Worm (Caenorhabditis elegans) whole organism, young adult: ENCODE measurements around the gene prx-13.

Source experiments
- C06A6.2 ChIP-seq: fragments of 200-800 bp; sonication (Bioruptor generic); conservative IDR thresholded peaks from 2 replicates; pipeline ENCODE4 v1.3.6; 2022; ENCODE audit warnings: missing genetic modification characterization, missing compliant biosample characterization
- F22D6.2 ChIP-seq: sonication (generic microtip); optimal IDR thresholded peaks from 2 replicates; lab custom pipeline; 2016; ENCODE audit warnings: mild to moderate bottlenecking, missing genetic modification characterization, missing compliant biosample characterization
- F33H1.4 ChIP-seq: fragments of 200-800 bp; sonication (Bioruptor generic); IDR thresholded peaks from 2 replicates; pipeline ENCODE4 v1.3.6; 2022; ENCODE audit warnings: missing genetic modification reagents, missing genetic modification characterization, missing compliant biosample characterization
- F57C9.4 ChIP-seq: sonication (generic microtip); optimal IDR thresholded peaks from 2 replicates; lab custom pipeline; 2017; ENCODE audit warnings: mild to moderate bottlenecking, missing genetic modification characterization, missing compliant biosample characterization
- K11D2.4 ChIP-seq: fragments of 200-800 bp; sonication (Bioruptor generic); IDR thresholded peaks from 2 replicates; pipeline ENCODE4 v1.3.6; 2022; ENCODE audit warnings: missing genetic modification reagents, missing genetic modification characterization, missing compliant biosample characterization
- T07F8.4 ChIP-seq: sonication (generic microtip); optimal IDR thresholded peaks from 2 replicates; lab custom pipeline; 2016; ENCODE audit warnings: mild to moderate bottlenecking, missing genetic modification characterization, moderate library complexity, missing compliant biosample characterization
- Y56A3A.18 ChIP-seq: fragments of 200-800 bp; sonication (Bioruptor generic); IDR thresholded peaks from 2 replicates; pipeline ENCODE4 v1.3.6; 2022; ENCODE audit warnings: missing genetic modification reagents, missing genetic modification characterization, missing compliant biosample characterization
- Y67H2A.10 ChIP-seq: fragments of 200-800 bp; sonication (Bioruptor generic); conservative IDR thresholded peaks from 2 replicates; pipeline ENCODE4 v1.3.6; 2022; ENCODE audit warnings: missing genetic modification reagents, missing genetic modification characterization, missing compliant biosample characterization
- atf-7 ChIP-seq: sonication (generic microtip); optimal IDR thresholded peaks from 2 replicates; lab custom pipeline; 2017; ENCODE audit warnings: mild to moderate bottlenecking, missing genetic modification characterization, missing compliant biosample characterization
- athp-1 ChIP-seq: sonication (generic microtip); optimal IDR thresholded peaks from 2 replicates; lab custom pipeline; 2017; ENCODE audit warnings: mild to moderate bottlenecking, missing genetic modification characterization, missing compliant biosample characterization
- attf-5 ChIP-seq: fragments of 200-800 bp; sonication (Bioruptor generic); optimal IDR thresholded peaks from 2 replicates; lab custom pipeline; 2018; ENCODE audit warnings: mild to moderate bottlenecking, missing genetic modification characterization, missing compliant biosample characterization
- attf-6 ChIP-seq: fragments of 200-800 bp; sonication (Bioruptor generic); IDR thresholded peaks from 2 replicates; pipeline ENCODE4 v1.3.6; 2022; ENCODE audit warnings: missing genetic modification reagents, missing genetic modification characterization, missing compliant biosample characterization
- bed-1 ChIP-seq: fragments of 200-800 bp; sonication (Bioruptor generic); IDR thresholded peaks from 2 replicates; pipeline ENCODE4 v1.3.6; 2022; ENCODE audit warnings: missing genetic modification reagents, missing genetic modification characterization, missing compliant biosample characterization
- ccch-3 ChIP-seq: fragments of 200-800 bp; sonication (Bioruptor generic); optimal IDR thresholded peaks from 2 replicates; lab custom pipeline; 2018; ENCODE audit warnings: mild to moderate bottlenecking, missing genetic modification characterization, missing compliant biosample characterization
- cebp-1 ChIP-seq, 2 experiments: fragments of 200-800 bp in 1 of 2; sonication (Bioruptor generic) in 1 of 2; sonication (generic microtip) in 1 of 2; IDR thresholded peaks in 1 of 2; optimal IDR thresholded peaks in 1 of 2; 2 replicates each; pipeline versions ENCODE4 v1.3.6 to Lab custom; 2017 to 2022; ENCODE audit warnings: missing compliant biosample characterization in 2 of 2, missing genetic modification characterization in 2 of 2, mild to moderate bottlenecking in 1 of 2, missing genetic modification reagents in 1 of 2, moderate library complexity in 1 of 2
- ceh-100 ChIP-seq: fragments of 200-800 bp; sonication (Bioruptor generic); IDR thresholded peaks from 2 replicates; pipeline ENCODE4 v1.3.6; 2022; ENCODE audit warnings: missing genetic modification reagents, missing genetic modification characterization, missing compliant biosample characterization
- dox-1 ChIP-seq: fragments of 200-800 bp; sonication (Bioruptor generic); IDR thresholded peaks from 2 replicates; pipeline ENCODE4 v1.3.6; 2022; ENCODE audit warnings: missing genetic modification reagents, missing genetic modification characterization, missing compliant biosample characterization
- dpl-1 ChIP-seq: fragments of 150-350 bp; optimal IDR thresholded peaks from 2 replicates; lab custom pipeline; 2014; ENCODE audit warnings: missing biosample characterization, missing genetic modification reagents, missing genetic modification characterization
- egl-18 ChIP-seq: fragments of 200-800 bp; sonication (Bioruptor generic); IDR thresholded peaks from 2 replicates; pipeline ENCODE4 v1.3.6; 2022; ENCODE audit warnings: missing genetic modification reagents, missing genetic modification characterization, missing compliant biosample characterization
- egl-44 ChIP-seq: fragments of 200-800 bp; sonication (Bioruptor generic); IDR thresholded peaks from 2 replicates; pipeline ENCODE4 v1.3.6; 2022; ENCODE audit warnings: missing genetic modification reagents, missing genetic modification characterization, missing compliant biosample characterization
- ekl-4 ChIP-seq: fragments of 200-800 bp; sonication (Bioruptor generic); IDR thresholded peaks from 2 replicates; pipeline ENCODE4 v1.3.6; 2022; ENCODE audit warnings: missing genetic modification reagents, missing genetic modification characterization, missing compliant biosample characterization
- hmg-1.2 ChIP-seq: fragments of 200-800 bp; sonication (Bioruptor generic); IDR thresholded peaks from 2 replicates; pipeline ENCODE4 v1.3.6; 2022; ENCODE audit warnings: missing genetic modification reagents, missing genetic modification characterization, missing compliant biosample characterization
- hrde-1 ChIP-seq: sonication (generic microtip); optimal IDR thresholded peaks from 2 replicates; lab custom pipeline; 2016; ENCODE audit warnings: missing genetic modification characterization, mild to moderate bottlenecking, missing compliant biosample characterization, moderate library complexity, missing genotype, missing genetic modification reagents, borderline replicate concordance
- hsf-1 ChIP-seq: fragments of 200-800 bp; sonication (Bioruptor generic); IDR thresholded peaks from 2 replicates; pipeline ENCODE4 v1.3.6; 2022; ENCODE audit warnings: missing genetic modification reagents, missing genetic modification characterization, missing compliant biosample characterization
- lag-1 ChIP-seq: fragments of 200-800 bp; sonication (Bioruptor generic); IDR thresholded peaks from 2 replicates; pipeline ENCODE4 v1.3.6; 2022; ENCODE audit warnings: missing genetic modification reagents, missing genetic modification characterization, missing compliant biosample characterization
- lin-26 ChIP-seq: fragments of 200-800 bp; sonication (Bioruptor generic); IDR thresholded peaks from 2 replicates; pipeline ENCODE4 v1.3.6; 2022; ENCODE audit warnings: missing genetic modification reagents, missing genetic modification characterization, missing compliant biosample characterization
- madf-8 ChIP-seq: fragments of 200-800 bp; sonication (Bioruptor generic); conservative IDR thresholded peaks from 2 replicates; pipeline ENCODE4 v1.3.6; 2022; ENCODE audit warnings: missing genetic modification reagents, missing genetic modification characterization, missing compliant biosample characterization
- mcd-1 ChIP-seq: fragments of 200-800 bp; sonication (Bioruptor generic); IDR thresholded peaks from 2 replicates; pipeline ENCODE4 v1.3.6; 2022; ENCODE audit warnings: missing genetic modification reagents, missing genetic modification characterization, missing compliant biosample characterization
- nfyb-1 ChIP-seq: fragments of 200-800 bp; sonication (Bioruptor generic); IDR thresholded peaks from 2 replicates; pipeline ENCODE4 v1.3.6; 2022; ENCODE audit warnings: missing genetic modification reagents, missing genetic modification characterization, missing compliant biosample characterization
- nhr-179 ChIP-seq: sonication (generic microtip); optimal IDR thresholded peaks from 2 replicates; lab custom pipeline; 2016; ENCODE audit warnings: mild to moderate bottlenecking, missing genetic modification characterization, missing compliant biosample characterization
- nhr-80 ChIP-seq: sonication (generic microtip); optimal IDR thresholded peaks from 2 replicates; lab custom pipeline; 2016; ENCODE audit warnings: missing genetic modification characterization, missing compliant biosample characterization
- nhr-90 ChIP-seq: sonication (generic microtip); optimal IDR thresholded peaks from 2 replicates; lab custom pipeline; 2016; ENCODE audit warnings: missing genotype, mild to moderate bottlenecking, missing genetic modification characterization, missing compliant biosample characterization
- pha-4 ChIP-seq: fragments of 150-350 bp; sonication (generic microtip); optimal IDR thresholded peaks from 2 replicates; lab custom pipeline; 2014; ENCODE audit warnings: missing biosample characterization, missing genetic modification reagents, missing genetic modification characterization
- rec-8 ChIP-seq, 2 experiments: sonication (generic microtip); optimal IDR thresholded peaks; 2 replicates each; lab custom pipeline; 2016; ENCODE audit warnings: mild to moderate bottlenecking in 2 of 2, missing genetic modification characterization in 2 of 2, missing genetic modification reagents in 2 of 2, missing genotype in 2 of 2, missing biosample characterization in 1 of 2, missing compliant biosample characterization in 1 of 2, moderate library complexity in 1 of 2
- snpc-1.1 ChIP-seq: sonication (generic microtip); optimal IDR thresholded peaks from 2 replicates; lab custom pipeline; 2017; ENCODE audit warnings: missing genetic modification characterization, mild to moderate bottlenecking, missing compliant biosample characterization, antibody characterized with exemption, moderate library complexity, missing genotype, missing genetic modification reagents; ENCODE audit not compliant: insufficient read depth
- snpc-1.3 ChIP-seq: sonication (generic microtip); optimal IDR thresholded peaks from 2 replicates; lab custom pipeline; 2017; ENCODE audit warnings: missing genetic modification characterization, mild to moderate bottlenecking, missing compliant biosample characterization, antibody characterized with exemption, moderate library complexity, missing genotype, missing genetic modification reagents; ENCODE audit not compliant: insufficient read depth
- somi-1 ChIP-seq: fragments of 200-800 bp; sonication (Bioruptor generic); optimal IDR thresholded peaks from 2 replicates; lab custom pipeline; 2018; ENCODE audit warnings: mild to moderate bottlenecking, missing genetic modification characterization, missing compliant biosample characterization
- unc-62 ChIP-seq: fragments of 150-350 bp; optimal IDR thresholded peaks from 2 replicates; lab custom pipeline; 2014; ENCODE audit warnings: missing biosample characterization, missing genetic modification reagents, missing genetic modification characterization
- zfh-2 ChIP-seq: fragments of 200-800 bp; sonication (Bioruptor generic); conservative IDR thresholded peaks from 2 replicates; pipeline ENCODE4 v1.3.6; 2022; ENCODE audit warnings: missing genetic modification reagents, missing genetic modification characterization, missing compliant biosample characterization
- ztf-22 ChIP-seq: fragments of 200-800 bp; sonication (Bioruptor generic); optimal IDR thresholded peaks from 2 replicates; lab custom pipeline; 2018; ENCODE audit warnings: mild to moderate bottlenecking, missing genetic modification characterization, moderate library complexity, missing compliant biosample characterization
- ztf-25 ChIP-seq: fragments of 200-800 bp; sonication (Bioruptor generic); IDR thresholded peaks from 2 replicates; pipeline ENCODE4 v1.3.6; 2022; ENCODE audit warnings: missing genetic modification reagents, missing genetic modification characterization, missing compliant biosample characterization
- ztf-26 ChIP-seq: sonication (generic microtip); optimal IDR thresholded peaks from 2 replicates; lab custom pipeline; 2017; ENCODE audit warnings: missing genetic modification characterization, missing compliant biosample characterization
- ztf-3 ChIP-seq: fragments of 200-800 bp; sonication (Bioruptor generic); optimal IDR thresholded peaks from 2 replicates; lab custom pipeline; 2018; ENCODE audit warnings: mild to moderate bottlenecking, missing genetic modification characterization, missing compliant biosample characterization

The prx-13 gene

DNA sequence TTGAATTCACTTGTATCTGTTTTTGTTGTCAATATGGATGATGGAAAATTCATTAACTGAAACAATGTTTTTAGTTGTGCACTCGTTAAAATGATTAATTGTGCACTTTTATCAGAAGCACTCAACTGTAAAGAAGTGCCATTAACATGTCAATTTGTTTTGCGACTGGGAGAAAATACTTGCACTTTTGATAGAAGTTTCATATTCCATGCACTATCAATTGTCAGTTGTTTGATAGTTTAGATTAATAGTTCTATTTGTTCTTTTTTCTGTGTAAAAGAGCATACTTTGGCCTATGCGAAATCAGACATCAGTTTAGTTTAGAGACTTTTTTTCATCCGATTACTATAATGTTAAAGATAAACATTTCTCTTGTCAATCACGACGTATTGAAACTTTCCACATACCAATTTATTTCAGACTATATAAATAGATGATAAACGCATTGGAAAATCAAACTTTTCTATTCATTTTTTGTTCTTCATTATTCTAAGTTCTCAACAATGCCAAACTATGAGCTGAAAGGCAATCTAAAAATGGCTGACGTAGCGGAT lies 38.2 kb upstream of the prx-13 start, which contains the start of gene C30G12.2 (continued):
- no peak for TF ChIP-seq egl-18
- peak; percentile 24 for TF ChIP-seq ztf-22 (GFP tag; lab: Kevin White, UChicago)
- TF ChIP-seq attf-6 (GFP tag; lab: Robert Waterston, UW) = no peak
- TF ChIP-seq nhr-80 (tag; lab: Kevin White, UChicago) = peak; percentile 93
- TF ChIP-seq attf-5 = no peak

DNA sequence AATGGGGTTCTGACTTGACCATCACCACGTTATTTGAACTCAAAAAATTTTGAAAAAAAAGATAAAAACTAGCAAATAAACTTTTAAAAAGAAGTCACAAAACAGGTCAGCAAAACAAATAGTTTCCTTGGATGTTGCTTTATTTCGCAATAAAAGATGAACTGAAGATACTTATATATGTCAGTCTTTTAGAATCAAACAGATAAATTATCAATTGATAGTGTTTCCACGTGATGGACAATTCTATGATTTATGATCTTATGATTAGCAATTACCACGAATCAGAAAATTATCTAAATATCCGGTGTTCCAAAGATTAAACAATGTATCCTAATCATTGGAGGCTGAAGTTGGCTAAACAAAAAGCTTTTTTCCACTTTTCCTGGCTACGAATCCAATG lies 35.9 kb upstream of the prx-13 start:
- TF ChIP-seq cebp-1 (GFP tag; IDR thresholded peaks at IDR 0.05; lab: Robert Waterston, UW) = peak; percentile 84
- peak; percentile 90 for TF ChIP-seq cebp-1 (tag; optimal IDR thresholded peaks at IDR 0.05; lab: Kevin White, UChicago)
- TF ChIP-seq somi-1 (GFP tag; lab: Kevin White, UChicago) = peak; percentile 12
- TF ChIP-seq ztf-26 (tag; lab: Kevin White, UChicago) = peak; percentile 4
- peak; percentile 87 for TF ChIP-seq unc-62 (GFP tag; lab: Kevin White, UChicago)
- no peak for TF ChIP-seq pha-4 (tag; lab: Kevin White, UChicago)

DNA sequence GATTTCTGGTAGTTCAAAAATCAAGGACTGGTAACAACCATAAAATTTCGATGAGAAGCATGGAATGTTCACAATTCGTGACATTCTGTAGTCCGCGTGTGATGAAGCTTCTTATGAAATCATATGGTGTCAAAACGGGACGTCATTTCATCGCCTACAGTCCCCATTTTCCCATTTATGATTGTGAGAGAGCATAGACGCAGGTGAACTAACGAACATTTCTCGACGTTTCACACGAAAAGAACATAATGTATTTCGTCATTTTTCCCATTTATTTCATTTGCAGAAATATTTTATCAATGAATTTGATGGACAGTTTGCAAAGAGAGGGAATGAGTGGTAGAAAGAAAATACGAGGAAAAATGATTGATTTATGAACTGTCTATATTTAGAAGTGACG lies 35.3 kb upstream of the prx-13 start:
- TF ChIP-seq nfyb-1 (no peak), nhr-90 (tag; lab: Kevin White, UChicago) (no peak), hmg-1.2 (no peak), egl-44 (GFP tag; lab: Robert Waterston, UW) (no peak), zfh-2 (GFP tag; lab: Robert Waterston, UW) (no peak), ccch-3 (GFP tag; lab: Kevin White, UChicago) (no peak), unc-62 (GFP tag; lab: Kevin White, UChicago) (peak; percentile 82), cebp-1 (GFP tag; IDR thresholded peaks at IDR 0.05; lab: Robert Waterston, UW) (peak; percentile 79), cebp-1 (tag; optimal IDR thresholded peaks at IDR 0.05; lab: Kevin White, UChicago) (peak; percentile 80), Y67H2A.10 (GFP tag; lab: Robert Waterston, UW) (no peak), nhr-179 (tag; lab: Kevin White, UChicago) (no peak), F33H1.4 (GFP tag; lab: Robert Waterston, UW) (no peak), F22D6.2 (tag; lab: Kevin White, UChicago) (no peak), hsf-1 (GFP tag; lab: Robert Waterston, UW) (no peak), lin-26 (no peak), ekl-4 (GFP tag; lab: Robert Waterston, UW) (no peak), snpc-1.1 (no peak), athp-1 (tag; lab: Kevin White, UChicago) (no peak), ceh-100 (GFP tag; lab: Robert Waterston, UW) (no peak), Y56A3A.18 (GFP tag; lab: Robert Waterston, UW) (no peak), ztf-25 (no peak), nhr-80 (tag; lab: Kevin White, UChicago) (peak; percentile 57), F57C9.4 (tag; lab: Kevin White, UChicago) (no peak), ztf-3 (GFP tag; lab: Kevin White, UChicago) (no peak), atf-7 (tag; lab: Kevin White, UChicago) (peak; percentile 7), lag-1 (no peak), rec-8 (tag; optimal IDR thresholded peaks at IDR 0.05; lab: Kevin White, UChicago) (no peak), attf-6 (GFP tag; lab: Robert Waterston, UW) (no peak), hrde-1 (no peak), madf-8 (no peak), snpc-1.3 (tag; lab: Kevin White, UChicago) (no peak), T07F8.4 (tag; lab: Kevin White, UChicago) (no peak), bed-1 (GFP tag; lab: Robert Waterston, UW) (no peak), attf-5 (no peak), K11D2.4 (no peak), dox-1 (GFP tag; lab: Robert Waterston, UW) (0 out of 2 replicates have a peak, but pooled peaks have one; percentile 28), mcd-1 (GFP tag; lab: Robert Waterston, UW) (no peak), dpl-1 (GFP tag; lab: Kevin White, UChicago) (no peak), C06A6.2 (GFP tag; lab: Robert Waterston, UW) (no peak)
